Worm (Caenorhabditis elegans): ENCODE results near the gene slc-17.3.

slc-17.3 gene

ce11 chrIII:7892333-7892732, 27.2 kb upstream of the slc-17.3 start:
- TF ChIP-seq pha-4 (tag; optimal IDR thresholded peaks at IDR 0.05) (peak; percentile 68), elt-3 (tag; optimal IDR thresholded peaks at IDR 0.05) (no peak)

DNA sequence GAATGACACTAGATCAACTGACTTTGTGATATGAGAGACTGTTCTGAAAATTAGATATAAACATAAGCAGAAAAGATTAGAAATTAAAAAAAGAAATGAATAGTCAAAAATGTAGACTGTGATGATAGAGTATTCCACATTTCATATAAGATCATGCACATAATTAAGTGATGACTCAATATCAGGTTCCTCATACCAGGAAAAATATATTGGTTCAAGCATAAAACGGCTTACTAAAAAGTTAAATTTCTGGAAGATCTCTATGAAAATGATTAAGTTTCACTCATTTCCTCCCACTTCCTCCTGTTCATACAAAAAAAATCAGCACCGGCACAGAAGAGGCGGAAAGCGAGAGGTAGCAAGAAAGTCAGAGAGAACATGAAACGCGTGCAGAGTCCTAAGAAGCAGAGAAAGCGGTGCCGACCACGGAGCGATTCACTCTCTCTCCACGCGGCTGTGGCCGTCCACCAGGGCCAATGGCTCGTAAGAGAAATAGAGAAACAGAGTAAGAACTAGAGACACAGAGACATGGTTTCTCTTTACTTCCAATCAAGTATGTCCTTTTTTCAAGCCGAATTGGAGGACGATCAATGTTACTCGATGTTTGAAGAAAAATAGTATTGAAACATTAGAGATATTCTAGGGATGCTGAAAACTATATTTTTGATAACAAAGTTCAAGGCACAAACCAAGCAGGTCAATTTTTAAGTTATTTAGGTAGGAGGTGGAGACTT, 26.7 kb upstream of the slc-17.3 start, which contains the start of the genes ZK688.5 and fahd-1:
TSS of gene ZK688.5 (minus strand) at position 51 of the 734 bp plus-strand sequence.
TSS of gene fahd-1 (plus strand) at position 684 of the 734 bp plus-strand sequence.
- TF ChIP-seq mml-1 (tag; optimal IDR thresholded peaks at IDR 0.05) = no peak
- TF ChIP-seq nhr-23 (tag; optimal IDR thresholded peaks at IDR 0.05) = peak; percentile 66
- no peak for TF ChIP-seq fkh-2 (tag; optimal IDR thresholded peaks at IDR 0.05)
- TF ChIP-seq ama-1 (optimal IDR thresholded peaks at IDR 0.05) = peak; percentile 56
- TF ChIP-seq jun-1 (tag; optimal IDR thresholded peaks at IDR 0.05) = peak; percentile 50
- peak; percentile 44 for TF ChIP-seq egl-5 (tag; optimal IDR thresholded peaks at IDR 0.05)
- peak; percentile 80 for TF ChIP-seq pha-4 (tag; optimal IDR thresholded peaks at IDR 0.05)
- TF ChIP-seq skn-1 (tag; optimal IDR thresholded peaks at IDR 0.05) = no peak
- TF ChIP-seq tbx-2 (tag; optimal IDR thresholded peaks at IDR 0.05) = no peak
- no peak for TF ChIP-seq sea-2 (GFP tag; optimal IDR thresholded peaks at IDR 0.05)
- no peak for TF ChIP-seq nhr-11 (tag; optimal IDR thresholded peaks at IDR 0.05)
- peak; percentile 25 for TF ChIP-seq ceh-82 (tag; optimal IDR thresholded peaks at IDR 0.05)
- peak; percentile 51 for TF ChIP-seq mdl-1 (tag; optimal IDR thresholded peaks at IDR 0.05)
- TF ChIP-seq ceh-16 (tag; optimal IDR thresholded peaks at IDR 0.05) = no peak
- TF ChIP-seq nhr-237 (tag; optimal IDR thresholded peaks at IDR 0.05) = no peak
- TF ChIP-seq nhr-67 (tag; optimal IDR thresholded peaks at IDR 0.05) = no peak
- TF ChIP-seq zag-1 (tag; optimal IDR thresholded peaks at IDR 0.05) = no peak
- peak; percentile 12 for TF ChIP-seq pqm-1 (tag; optimal IDR thresholded peaks at IDR 0.05)
- peak; percentile 19 for TF ChIP-seq egl-27 (tag; optimal IDR thresholded peaks at IDR 0.05)
- no peak for TF ChIP-seq nhr-77 (tag; optimal IDR thresholded peaks at IDR 0.05)
- TF ChIP-seq lin-15B (tag; optimal IDR thresholded peaks at IDR 0.05) = peak; percentile 69
- TF ChIP-seq fkh-10 (GFP tag; optimal IDR thresholded peaks at IDR 0.05) = no peak
- peak; percentile 47 for TF ChIP-seq snpc-4 (tag; optimal IDR thresholded peaks at IDR 0.05)
- TF ChIP-seq nhr-12 (tag; optimal IDR thresholded peaks at IDR 0.05) = no peak
- TF ChIP-seq aly-2 (tag; optimal IDR thresholded peaks at IDR 0.05) = no peak
- peak; percentile 38 for TF ChIP-seq nhr-76 (tag; optimal IDR thresholded peaks at IDR 0.05)
- peak; percentile 34 for TF ChIP-seq R02D3.7 (tag; optimal IDR thresholded peaks at IDR 0.05)
- no peak for TF ChIP-seq nhr-28 (tag; optimal IDR thresholded peaks at IDR 0.05)
- TF ChIP-seq daf-12 (tag; optimal IDR thresholded peaks at IDR 0.05) = no peak
- TF ChIP-seq nfya-1 (tag; optimal IDR thresholded peaks at IDR 0.05; ENCODE audit: insufficient read depth) = peak; percentile 88
- TF ChIP-seq ceh-28 (tag; optimal IDR thresholded peaks at IDR 0.05) = peak; percentile 66
- no peak for TF ChIP-seq elt-3 (tag; optimal IDR thresholded peaks at IDR 0.05)
- TF ChIP-seq hmg-11 (tag; optimal IDR thresholded peaks at IDR 0.05) = peak; percentile 77
- TF ChIP-seq ztf-11 (tag; optimal IDR thresholded peaks at IDR 0.05) = no peak
- TF ChIP-seq unc-62 (GFP tag; optimal IDR thresholded peaks at IDR 0.05) = no peak
- peak; percentile 68 for TF ChIP-seq lsy-12 (tag; optimal IDR thresholded peaks at IDR 0.05)
- TF ChIP-seq eor-1 (tag; optimal IDR thresholded peaks at IDR 0.05) = no peak
- no peak for TF ChIP-seq ztf-4 (tag; optimal IDR thresholded peaks at IDR 0.05)
- TF ChIP-seq elt-2 (tag; optimal IDR thresholded peaks at IDR 0.05) = peak; percentile 59
- no peak for TF ChIP-seq ZK546.5 (tag; optimal IDR thresholded peaks at IDR 0.05)
- peak; percentile 91 for TF ChIP-seq nhr-25 (tag; optimal IDR thresholded peaks at IDR 0.05)
- TF ChIP-seq lin-39 (tag; optimal IDR thresholded peaks at IDR 0.05) = peak; percentile 86
- no peak for TF ChIP-seq ceh-9 (tag; optimal IDR thresholded peaks at IDR 0.05)
- TF ChIP-seq elt-1 (tag; optimal IDR thresholded peaks at IDR 0.05) = no peak
- peak; percentile 75 for TF ChIP-seq nhr-43 (tag; optimal IDR thresholded peaks at IDR 0.05; ENCODE audit: poor library complexity, severe bottlenecking)

Data from whole organism, L3 larva.